Fruit fly (Drosophila melanogaster): ENCODE results near the gene CG5334.

The CG5334 gene

DNA sequence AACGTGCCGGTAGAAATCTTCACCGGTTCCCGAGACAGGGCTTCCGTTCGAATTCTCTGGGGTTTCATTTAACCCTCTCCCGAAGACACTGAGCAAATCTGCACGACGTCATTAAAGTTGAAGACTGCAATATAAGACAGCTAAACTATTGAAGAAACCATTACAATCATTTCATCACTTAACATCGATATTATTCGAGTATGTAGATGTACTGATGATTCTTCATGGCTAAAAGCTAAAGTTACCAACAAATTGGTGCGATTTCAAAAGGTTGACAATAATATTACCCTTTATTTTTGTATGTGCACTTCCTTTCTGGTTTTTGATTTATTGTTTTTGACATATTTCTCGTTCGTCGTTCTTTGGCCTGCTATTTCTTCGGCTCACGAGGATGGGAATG, 24.7 kb upstream of the CG5334 start (continued):
- TF ChIP-seq CG4318 (GFP tag; optimal IDR thresholded peaks at IDR 0.05) (no peak), achi (GFP tag; optimal IDR thresholded peaks at IDR 0.05) (peak; percentile 34), CG10631 (GFP tag; optimal IDR thresholded peaks at IDR 0.05) (peak; percentile 34), acj6 (GFP tag; optimal IDR thresholded peaks at IDR 0.05) (peak; percentile 55), CG11294 (GFP tag; IDR thresholded peaks at IDR 0.05) (no peak), fkh (GFP tag; optimal IDR thresholded peaks at IDR 0.05) (no peak), CG8632 (GFP tag; optimal IDR thresholded peaks at IDR 0.05) (peak; percentile 25), Eip75B (GFP tag; optimal IDR thresholded peaks at IDR 0.05) (peak; percentile 35)

DNA sequence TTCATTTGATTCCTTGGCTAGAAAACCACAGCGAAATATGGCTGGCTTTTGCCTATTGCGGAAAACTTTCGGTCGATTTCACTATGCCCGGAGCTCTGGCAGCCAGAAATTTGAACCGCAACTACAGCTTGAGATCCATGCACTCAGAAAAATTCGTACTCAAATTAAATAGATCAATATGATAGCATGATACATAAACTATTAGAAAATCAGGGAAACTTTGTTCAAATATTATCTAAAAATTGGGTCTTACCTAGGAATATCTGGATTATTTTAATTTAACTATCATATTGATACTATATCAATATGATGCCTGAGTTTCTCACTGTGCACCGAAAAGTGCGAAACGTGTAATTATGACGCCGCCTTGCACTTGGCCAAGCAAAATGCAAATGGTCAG, 23.9 kb upstream of the CG5334 start:
- TF ChIP-seq CG6276 (GFP tag; optimal IDR thresholded peaks at IDR 0.05): no peak
- peak; percentile 32 for TF ChIP-seq Met (GFP tag; optimal IDR thresholded peaks at IDR 0.05)
- no peak for TF ChIP-seq lz (GFP tag; optimal IDR thresholded peaks at IDR 0.05)
- TF ChIP-seq Sox14 (GFP tag; optimal IDR thresholded peaks at IDR 0.05): no peak
- no peak for TF ChIP-seq dsx (GFP tag; optimal IDR thresholded peaks at IDR 0.05; ENCODE audit: poor library complexity, severe bottlenecking)
- no peak for TF ChIP-seq Sox15 (GFP tag; optimal IDR thresholded peaks at IDR 0.05)
- no peak for TF ChIP-seq net (GFP tag; optimal IDR thresholded peaks at IDR 0.05)
- TF ChIP-seq CG6808 (GFP tag; optimal IDR thresholded peaks at IDR 0.05): no peak
- TF ChIP-seq achi (GFP tag; optimal IDR thresholded peaks at IDR 0.05): no peak
- no peak for TF ChIP-seq pdm3 (GFP tag; optimal IDR thresholded peaks at IDR 0.05)
- no peak for TF ChIP-seq CG11762 (GFP tag; optimal IDR thresholded peaks at IDR 0.05; ENCODE audit: insufficient read depth)
- TF ChIP-seq CG8319 (GFP tag; optimal IDR thresholded peaks at IDR 0.05): no peak
- TF ChIP-seq dac (GFP tag; optimal IDR thresholded peaks at IDR 0.05): no peak
- no peak for TF ChIP-seq CG6163 (GFP tag; IDR thresholded peaks at IDR 0.05)
- TF ChIP-seq CG11294 (GFP tag; IDR thresholded peaks at IDR 0.05): no peak
- peak; percentile 51 for TF ChIP-seq Eip78C (GFP tag)
- no peak for TF ChIP-seq fd59A (GFP tag; optimal IDR thresholded peaks at IDR 0.05)
- TF ChIP-seq Hr39 (GFP tag; optimal IDR thresholded peaks at IDR 0.05): no peak
- TF ChIP-seq fd85E (GFP tag; optimal IDR thresholded peaks at IDR 0.05): no peak
- TF ChIP-seq CG15336 (GFP tag; IDR thresholded peaks at IDR 0.05): 0 out of 2 replicates have a peak, but pooled peaks have one; percentile 17
- no peak for TF ChIP-seq CG3919 (GFP tag; optimal IDR thresholded peaks at IDR 0.05)
- no peak for TF ChIP-seq CG6854 (GFP tag; optimal IDR thresholded peaks at IDR 0.05)
- TF ChIP-seq CG31627 (GFP tag; optimal IDR thresholded peaks at IDR 0.05): peak; percentile 1
- TF ChIP-seq esn (GFP tag; optimal IDR thresholded peaks at IDR 0.05): peak; percentile 28
- TF ChIP-seq Hr38 (GFP tag; optimal IDR thresholded peaks at IDR 0.05): no peak
- no peak for TF ChIP-seq Gug (GFP tag; IDR thresholded peaks at IDR 0.05)
- no peak for TF ChIP-seq CG8119 (GFP tag; IDR thresholded peaks at IDR 0.05)
- peak; percentile 38 for TF ChIP-seq topi (GFP tag; optimal IDR thresholded peaks at IDR 0.05)
- TF ChIP-seq CG3032 (tag; optimal IDR thresholded peaks at IDR 0.05): no peak
- TF ChIP-seq Eip93F (GFP tag; optimal IDR thresholded peaks at IDR 0.05): no peak
- TF ChIP-seq CG34406 (GFP tag; optimal IDR thresholded peaks at IDR 0.05): no peak
- TF ChIP-seq OdsH (GFP tag; optimal IDR thresholded peaks at IDR 0.05): no peak
- no peak for TF ChIP-seq CG8632 (GFP tag; optimal IDR thresholded peaks at IDR 0.05)
- TF ChIP-seq salr (GFP tag; optimal IDR thresholded peaks at IDR 0.05): no peak
- TF ChIP-seq Blimp-1 (GFP tag; optimal IDR thresholded peaks at IDR 0.05): no peak
- TF ChIP-seq Ets96B (tag; optimal IDR thresholded peaks at IDR 0.05): no peak
- TF ChIP-seq CG6792 (GFP tag; optimal IDR thresholded peaks at IDR 0.05): no peak
- no peak for TF ChIP-seq Eip75B (GFP tag; optimal IDR thresholded peaks at IDR 0.05)
- no peak for TF ChIP-seq Lpt (GFP tag; optimal IDR thresholded peaks at IDR 0.05)
- TF ChIP-seq spab (GFP tag; optimal IDR thresholded peaks at IDR 0.05): no peak
- TF ChIP-seq CG10669 (GFP tag; optimal IDR thresholded peaks at IDR 0.05): no peak
- no peak for TF ChIP-seq CG9139 (GFP tag; optimal IDR thresholded peaks at IDR 0.05)
- TF ChIP-seq Ets21C (GFP tag; optimal IDR thresholded peaks at IDR 0.05): no peak
- TF ChIP-seq svp (GFP tag): peak; percentile 66
- no peak for TF ChIP-seq CG1621 (tag; optimal IDR thresholded peaks at IDR 0.05)
- no peak for TF ChIP-seq CG4318 (GFP tag; optimal IDR thresholded peaks at IDR 0.05)
- TF ChIP-seq ss (GFP tag; optimal IDR thresholded peaks at IDR 0.05): no peak
